Fruit fly (Drosophila melanogaster): ENCODE data around the gene CG18814.

DNA sequence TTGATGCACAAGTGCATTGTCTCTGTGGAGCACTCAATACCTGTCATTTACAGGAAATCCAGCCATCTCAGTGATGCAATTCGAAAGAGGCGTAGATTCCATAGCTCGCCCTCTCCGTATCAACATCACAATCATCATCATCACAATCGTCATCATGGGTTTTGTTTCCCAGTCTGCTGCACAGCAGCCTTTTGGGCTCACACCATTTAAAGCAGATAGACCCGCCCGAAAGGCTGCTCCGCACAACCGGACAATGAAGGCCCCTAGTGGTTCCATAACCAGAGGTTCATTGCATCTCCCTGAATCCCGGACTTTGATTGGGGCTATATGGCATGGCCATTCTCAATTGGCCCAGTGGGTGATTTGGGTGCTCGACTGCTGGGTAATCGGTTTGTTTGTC lies 34.8 kb upstream of the CG18814 start:
- TF ChIP-seq Hr78 (GFP tag; optimal IDR thresholded peaks at IDR 0.05): no peak
- no peak for TF ChIP-seq dl (GFP tag; optimal IDR thresholded peaks at IDR 0.05; ENCODE audit: insufficient read depth in 1 of 2, partially characterized antibody in 2 of 2)
- no peak for TF ChIP-seq jim (GFP tag; optimal IDR thresholded peaks at IDR 0.05)
- TF ChIP-seq brk (GFP tag; optimal IDR thresholded peaks at IDR 0.05): no peak
- TF ChIP-seq psq (GFP tag; optimal IDR thresholded peaks at IDR 0.05): no peak
- TF ChIP-seq ey (GFP tag; optimal IDR thresholded peaks at IDR 0.05): no peak
- TF ChIP-seq tai (GFP tag; optimal IDR thresholded peaks at IDR 0.05): no peak
- TF ChIP-seq Myc (optimal IDR thresholded peaks at IDR 0.05): peak; percentile 80
- TF ChIP-seq h (GFP tag; optimal IDR thresholded peaks at IDR 0.05): no peak
- no peak for TF ChIP-seq Abd-B (GFP tag; optimal IDR thresholded peaks at IDR 0.05)
- TF ChIP-seq br (GFP tag; optimal IDR thresholded peaks at IDR 0.05): no peak
- TF ChIP-seq pan (optimal IDR thresholded peaks at IDR 0.05): no peak
- TF ChIP-seq CG9705 (GFP tag; optimal IDR thresholded peaks at IDR 0.05): no peak
- no peak for TF ChIP-seq Jra (GFP tag; optimal IDR thresholded peaks at IDR 0.05)
